Worm (Caenorhabditis elegans) whole organism, L4/young adult: Measurements from ENCODE around the gene gtf-2H3.

Experiments used
- W03F9.2 ChIP-seq: fragments of 150-350 bp; optimal IDR thresholded peaks from 2 replicates; lab custom pipeline; 2014; ENCODE audit warnings: missing biosample characterization, missing genetic modification characterization
- dao-5 ChIP-seq: sonication (generic microtip); optimal IDR thresholded peaks from 2 replicates; lab custom pipeline; 2016; ENCODE audit warnings: missing genotype, missing genetic modification characterization, moderate library complexity, missing compliant biosample characterization
- him-1 ChIP-seq: sonication (generic microtip); optimal IDR thresholded peaks from 2 replicates; lab custom pipeline; 2016; ENCODE audit warnings: missing genotype, missing genetic modification reagents, missing genetic modification characterization, missing compliant biosample characterization

Gene gtf-2H3

DNA sequence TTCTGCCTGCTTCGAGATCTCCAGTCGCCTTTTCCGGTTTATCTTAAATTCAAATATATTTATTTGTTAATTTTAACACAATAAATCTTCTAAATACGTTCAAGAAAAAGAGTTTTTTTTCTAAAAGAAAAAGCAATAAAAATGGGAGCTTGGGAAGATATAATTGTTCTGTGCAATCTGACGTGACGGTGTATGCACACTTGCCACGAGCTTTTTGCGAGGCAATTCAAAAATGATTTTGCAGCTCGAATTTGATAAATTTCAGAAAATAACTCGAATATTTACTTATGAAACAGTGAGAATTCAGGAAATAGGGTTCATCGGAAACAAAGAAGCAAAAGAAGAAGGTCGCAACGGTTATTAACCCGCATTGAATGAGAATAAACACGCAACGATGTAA, 26.9 kb downstream of the gtf-2H3 start:
- TF ChIP-seq W03F9.2 (tag; lab: Kevin White, UChicago) (no peak), him-1 (tag; lab: Kevin White, UChicago) (no peak), dao-5 (tag; lab: Kevin White, UChicago) (no peak)

DNA sequence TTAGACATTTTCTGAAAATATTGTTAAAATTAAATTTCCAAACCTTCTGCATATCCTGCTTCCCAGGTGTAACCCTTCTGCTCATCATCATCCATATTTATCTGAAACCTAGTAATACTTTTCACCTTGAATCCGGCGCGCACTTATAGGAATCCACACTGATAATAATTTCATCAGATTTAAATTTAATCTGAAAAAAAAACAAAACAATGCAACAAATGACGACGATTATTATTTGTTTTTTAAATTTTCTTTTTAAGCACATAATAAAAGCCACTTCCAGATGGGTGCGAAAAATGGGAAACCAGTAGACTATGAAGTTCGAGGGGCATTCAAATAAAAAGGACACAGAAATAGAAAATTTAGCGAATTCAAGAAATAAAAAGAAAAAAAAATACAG, 29.3 kb downstream of the gtf-2H3 start, which contains the start of gene gtf-2H2C:
TSS of gene gtf-2H2C (minus strand) at position 101 of the 400 bp plus-strand sequence.
- no peak for TF ChIP-seq him-1 (tag; lab: Kevin White, UChicago)
- no peak for TF ChIP-seq W03F9.2 (tag; lab: Kevin White, UChicago)
- TF ChIP-seq dao-5 (tag; lab: Kevin White, UChicago) = no peak

DNA sequence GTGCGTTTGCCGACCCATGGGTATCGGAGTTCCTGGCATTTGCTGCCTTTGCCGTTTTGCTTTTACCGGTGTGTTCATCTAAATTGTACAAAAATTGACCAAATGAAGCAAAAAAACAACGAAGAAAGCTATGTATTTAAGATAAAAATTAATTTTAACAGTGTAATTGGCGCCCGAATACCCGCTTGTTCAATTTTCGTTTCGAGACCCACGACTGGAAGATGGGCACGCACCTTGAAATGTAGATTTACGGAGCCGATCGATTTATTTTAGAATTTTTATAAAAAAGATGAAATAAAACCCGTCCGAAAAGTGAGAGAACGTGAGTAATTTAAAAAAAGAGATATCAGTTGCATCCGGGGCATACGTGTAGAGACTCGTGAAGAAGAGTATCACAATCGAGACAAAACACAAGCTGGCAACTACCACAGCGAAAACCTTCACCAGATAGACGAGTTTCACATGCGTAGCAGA, 31.4 kb downstream of the gtf-2H3 start, which contains the start of gene hal-2:
TSS of gene hal-2 (minus strand) at position 424 of the 474 bp plus-strand sequence.
- no peak for TF ChIP-seq him-1 (tag; lab: Kevin White, UChicago)
- TF ChIP-seq W03F9.2 (tag; lab: Kevin White, UChicago) = no peak
- no peak for TF ChIP-seq dao-5 (tag; lab: Kevin White, UChicago)

DNA sequence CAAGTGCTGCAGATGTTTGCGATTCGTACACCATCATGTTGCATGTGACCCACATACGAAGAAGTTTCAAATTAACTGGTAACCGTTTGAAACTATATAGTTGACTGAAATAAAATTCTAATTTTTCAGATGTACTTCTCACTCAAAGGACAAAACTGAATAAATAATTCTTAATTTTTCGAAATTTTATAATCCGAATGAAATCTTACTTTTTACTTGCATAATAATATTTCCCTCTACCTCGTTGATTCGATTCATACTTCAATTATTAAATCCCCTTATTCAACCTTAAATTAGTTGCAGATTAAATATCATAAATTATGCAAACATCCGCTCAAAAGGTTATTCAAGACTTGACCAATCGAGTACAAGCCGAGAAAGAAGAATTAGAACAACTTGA, 34.0 kb downstream of the gtf-2H3 start, which contains the start of gene T16H12.2:
TSS of gene T16H12.2 (plus strand) at position 301 of the 400 bp plus-strand sequence.
- TF ChIP-seq him-1 (tag; lab: Kevin White, UChicago) (no peak), W03F9.2 (tag; lab: Kevin White, UChicago) (no peak), dao-5 (tag; lab: Kevin White, UChicago) (no peak)

DNA sequence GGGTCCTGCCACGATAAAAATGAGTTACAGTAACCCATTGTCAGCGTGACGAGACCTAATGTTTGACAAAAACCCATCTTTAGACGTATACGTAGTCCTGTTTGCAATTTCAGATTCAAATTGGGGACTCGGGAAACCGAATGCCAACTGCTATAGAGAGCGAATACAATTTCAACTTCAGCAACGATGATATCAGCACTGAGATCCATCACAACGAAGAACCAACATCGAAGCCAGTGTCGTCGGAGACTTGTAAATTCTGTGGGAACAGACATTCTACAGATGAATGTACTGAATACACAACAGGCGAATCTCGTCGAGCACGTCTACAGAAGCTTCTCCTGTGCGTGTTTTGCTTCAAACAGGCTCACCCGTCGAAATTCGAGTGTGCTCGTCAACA, 34.4 kb downstream of the gtf-2H3 start:
- no peak for TF ChIP-seq W03F9.2 (tag; lab: Kevin White, UChicago)
- no peak for TF ChIP-seq him-1 (tag; lab: Kevin White, UChicago)
- no peak for TF ChIP-seq dao-5 (tag; lab: Kevin White, UChicago)

DNA sequence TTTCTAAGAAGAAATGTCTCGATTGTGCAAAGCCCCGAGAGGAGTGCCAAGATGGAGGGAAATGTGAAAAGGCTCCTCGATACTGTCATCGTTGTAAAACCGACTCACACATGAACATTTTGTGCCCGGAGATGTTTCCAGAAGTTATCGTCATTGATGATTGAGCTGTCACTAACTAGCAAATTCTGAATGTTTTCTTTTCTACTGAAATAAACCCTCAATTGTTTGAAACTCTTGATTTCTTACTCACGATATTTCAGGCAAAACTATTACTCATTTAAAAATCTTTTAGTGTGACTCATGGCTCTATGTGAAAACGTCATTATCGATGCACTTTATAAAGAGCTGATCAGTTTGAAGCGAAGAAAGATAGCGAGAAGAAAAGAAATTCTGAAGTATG, 34.8 kb downstream of the gtf-2H3 start, which contains the start of gene T16H12.13:
TSS of gene T16H12.13 (plus strand) at position 301 of the 400 bp plus-strand sequence.
- TF ChIP-seq dao-5 (tag; lab: Kevin White, UChicago) (no peak), W03F9.2 (tag; lab: Kevin White, UChicago) (no peak), him-1 (tag; lab: Kevin White, UChicago) (no peak)

DNA sequence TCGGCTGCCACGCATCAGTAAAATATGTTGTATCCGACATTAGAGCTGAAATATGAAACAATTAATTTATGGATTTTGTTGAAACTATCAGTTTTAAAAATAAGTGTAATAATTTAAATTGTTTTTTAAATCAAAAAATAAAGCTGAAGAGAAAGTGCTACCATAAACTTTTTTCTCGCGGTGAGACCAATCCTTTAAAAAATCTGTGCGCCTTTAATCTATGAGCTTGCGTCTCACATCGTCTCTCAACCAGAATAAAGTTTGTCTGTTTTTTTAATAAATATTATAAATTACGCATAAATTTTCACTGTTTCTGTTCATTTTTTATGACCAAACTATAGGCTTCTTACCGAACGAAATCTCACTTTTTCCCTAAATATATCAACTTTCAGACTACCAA, 36.7 kb downstream of the gtf-2H3 start, which contains the start of gene T16H12.3:
TSS of gene T16H12.3 (minus strand) at position 51 of the 400 bp plus-strand sequence.
- TF ChIP-seq him-1 (tag; lab: Kevin White, UChicago) = no peak
- no peak for TF ChIP-seq dao-5 (tag; lab: Kevin White, UChicago)
- no peak for TF ChIP-seq W03F9.2 (tag; lab: Kevin White, UChicago)

DNA sequence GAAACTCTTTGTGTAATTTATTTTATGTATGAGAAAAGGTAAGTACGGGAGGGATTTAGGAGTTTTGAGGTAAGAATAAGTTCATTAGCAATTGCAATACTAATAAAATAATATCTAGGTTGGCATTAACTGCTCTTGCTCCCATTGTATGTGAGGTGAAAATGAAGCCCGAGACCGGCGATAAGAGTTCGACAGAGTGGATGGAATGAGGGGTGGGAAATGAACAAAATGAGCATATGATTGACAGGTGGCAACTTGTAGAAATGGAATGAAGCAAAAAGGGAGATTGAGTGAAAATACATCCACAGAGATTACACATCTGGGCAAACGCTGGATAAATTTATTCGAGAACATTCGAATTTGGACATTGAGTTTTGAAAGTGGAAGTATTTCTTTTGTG, 41.2 kb downstream of the gtf-2H3 start:
- TF ChIP-seq dao-5 (tag; lab: Kevin White, UChicago) = no peak
- no peak for TF ChIP-seq W03F9.2 (tag; lab: Kevin White, UChicago)
- no peak for TF ChIP-seq him-1 (tag; lab: Kevin White, UChicago)

DNA sequence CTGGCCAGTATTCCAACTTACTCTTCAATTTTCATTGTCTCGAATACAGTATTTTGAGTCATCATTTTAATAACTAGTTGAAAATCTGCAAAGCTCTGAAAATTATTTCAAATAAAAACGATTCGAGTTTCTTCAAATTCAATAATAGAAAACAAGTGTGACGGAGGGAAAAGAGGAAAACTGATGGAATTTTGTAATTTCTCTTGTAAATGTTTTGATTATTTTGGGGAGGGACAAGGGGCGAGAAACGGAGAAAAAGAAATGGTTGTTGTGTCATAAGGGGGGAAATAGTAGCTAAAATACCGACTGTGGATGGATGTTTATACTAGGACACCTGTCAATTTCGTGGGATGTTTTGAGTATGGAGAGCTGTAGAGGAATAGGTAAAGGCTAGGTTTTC, 41.8 kb downstream of the gtf-2H3 start, which contains the start of gene T16G12.9:
TSS of gene T16G12.9 (minus strand) at position 101 of the 400 bp plus-strand sequence.
- no peak for TF ChIP-seq him-1 (tag; lab: Kevin White, UChicago)
- no peak for TF ChIP-seq W03F9.2 (tag; lab: Kevin White, UChicago)
- no peak for TF ChIP-seq dao-5 (tag; lab: Kevin White, UChicago)

DNA sequence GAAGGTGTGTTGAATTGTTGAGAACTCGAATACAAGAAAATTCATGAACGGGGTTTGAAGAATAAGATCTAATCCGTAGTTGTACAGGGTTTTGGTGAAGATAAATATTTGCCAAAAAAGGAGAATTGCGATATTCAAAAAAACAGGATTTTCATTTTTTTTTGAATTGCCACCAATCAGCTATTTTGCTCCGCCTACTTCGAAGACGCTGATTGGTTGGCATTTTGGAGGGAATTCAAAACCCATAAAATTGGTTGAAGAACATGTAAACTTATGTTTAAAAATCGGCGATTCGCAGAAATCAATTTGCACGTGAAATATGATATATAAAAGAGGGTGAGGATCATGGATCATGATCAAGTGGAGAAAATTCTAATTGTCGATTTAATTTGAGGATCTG, 43.9 kb downstream of the gtf-2H3 start:
- TF ChIP-seq him-1 (tag; lab: Kevin White, UChicago) (no peak), dao-5 (tag; lab: Kevin White, UChicago) (no peak), W03F9.2 (tag; lab: Kevin White, UChicago) (no peak)

DNA sequence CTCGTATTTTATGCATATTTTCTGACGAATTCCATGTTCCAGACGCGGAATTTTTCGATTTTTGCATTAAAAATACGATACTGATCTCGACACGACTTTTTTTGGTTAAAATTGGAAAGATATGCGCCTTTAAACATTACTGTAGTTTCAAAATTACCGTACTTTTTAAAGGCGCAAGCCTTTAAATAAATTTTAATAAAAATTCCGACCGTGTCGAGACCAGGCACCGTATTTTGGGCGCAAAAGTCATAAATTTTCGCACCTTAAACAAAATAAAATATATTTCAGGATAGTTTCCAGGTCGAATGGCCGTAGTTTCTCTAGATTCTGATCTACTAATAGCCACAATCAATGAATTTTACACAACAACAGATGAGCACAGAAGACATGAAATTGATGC, 50.7 kb downstream of the gtf-2H3 start, which contains the start of gene T16G12.6:
TSS of gene T16G12.6 (plus strand) at position 301 of the 400 bp plus-strand sequence.
- TF ChIP-seq him-1 (tag; lab: Kevin White, UChicago) (no peak), dao-5 (tag; lab: Kevin White, UChicago) (no peak), W03F9.2 (tag; lab: Kevin White, UChicago) (no peak)
